Worm (Caenorhabditis elegans) whole organism, L3 larva: ENCODE results near the gene lgc-24.

ENCODE experiments used
- R02D3.7 ChIP-seq: fragments of 150-350 bp; optimal IDR thresholded peaks from 2 replicates; lab custom pipeline; 2014; ENCODE audit warnings: missing biosample characterization, missing genetic modification characterization
- ama-1 ChIP-seq: fragments of 150-350 bp; optimal IDR thresholded peaks from 2 replicates; lab custom pipeline; 2018
- ceh-16 ChIP-seq: sonication (generic microtip); optimal IDR thresholded peaks from 2 replicates; lab custom pipeline; 2017; ENCODE audit warnings: missing biosample characterization, missing genetic modification characterization
- ceh-28 ChIP-seq: fragments of 150-350 bp; optimal IDR thresholded peaks from 2 replicates; lab custom pipeline; 2014; ENCODE audit warnings: missing biosample characterization, missing genetic modification reagents, missing genetic modification characterization
- ceh-82 ChIP-seq: fragments of 150-350 bp; optimal IDR thresholded peaks from 2 replicates; lab custom pipeline; 2014; ENCODE audit warnings: missing biosample characterization, missing genetic modification characterization
- daf-12 ChIP-seq: fragments of 150-350 bp; optimal IDR thresholded peaks from 2 replicates; lab custom pipeline; 2014; ENCODE audit warnings: missing biosample characterization, missing genetic modification reagents, missing genetic modification characterization
- egl-5 ChIP-seq: fragments of 150-350 bp; optimal IDR thresholded peaks from 2 replicates; lab custom pipeline; 2017; ENCODE audit warnings: missing biosample characterization, missing genetic modification reagents, missing genetic modification characterization, inconsistent platforms
- elt-1 ChIP-seq: fragments of 150-350 bp; optimal IDR thresholded peaks from 2 replicates; lab custom pipeline; 2014; ENCODE audit warnings: missing biosample characterization, missing genetic modification characterization
- elt-2 ChIP-seq: sonication (generic microtip); optimal IDR thresholded peaks from 2 replicates; lab custom pipeline; 2016; ENCODE audit warnings: missing genetic modification reagents, mild to moderate bottlenecking, missing genetic modification characterization, missing compliant biosample characterization
- eor-1 ChIP-seq, 2 experiments: fragments of 150-350 bp; optimal IDR thresholded peaks; 2 replicates each; lab custom pipeline; 2014 to 2018; ENCODE audit warnings: missing biosample characterization in 2 of 2, missing genetic modification characterization in 2 of 2
- fos-1 ChIP-seq: fragments of 150-350 bp; optimal IDR thresholded peaks from 2 replicates; lab custom pipeline; 2014; ENCODE audit warnings: missing biosample characterization, missing genetic modification characterization
- hmg-11 ChIP-seq: sonication (generic microtip); optimal IDR thresholded peaks from 2 replicates; lab custom pipeline; 2016; ENCODE audit warnings: missing genetic modification characterization, missing compliant biosample characterization
- jun-1 ChIP-seq: fragments of 150-350 bp; optimal IDR thresholded peaks from 2 replicates; lab custom pipeline; 2014; ENCODE audit warnings: missing biosample characterization, missing genetic modification reagents, missing genetic modification characterization
- lin-39 ChIP-seq: fragments of 150-350 bp; optimal IDR thresholded peaks from 2 replicates; lab custom pipeline; 2018; ENCODE audit warnings: missing biosample characterization, missing genetic modification reagents, missing genetic modification characterization
- lsy-12 ChIP-seq: sonication (generic microtip); optimal IDR thresholded peaks from 2 replicates; lab custom pipeline; 2016; ENCODE audit warnings: mild to moderate bottlenecking, missing genetic modification characterization, missing compliant biosample characterization
- mml-1 ChIP-seq: fragments of 150-350 bp; sonication (generic microtip); optimal IDR thresholded peaks from 3 replicates; lab custom pipeline; 2014; ENCODE audit warnings: missing biosample characterization, missing genetic modification characterization
- nfya-1 ChIP-seq: sonication (generic microtip); optimal IDR thresholded peaks from 2 replicates; lab custom pipeline; 2017; ENCODE audit warnings: missing genetic modification characterization, mild to moderate bottlenecking, missing compliant biosample characterization, antibody characterized with exemption, moderate library complexity; ENCODE audit not compliant: insufficient read depth
- nhr-12 ChIP-seq: fragments of 150-350 bp; optimal IDR thresholded peaks from 2 replicates; lab custom pipeline; 2014; ENCODE audit warnings: missing biosample characterization, missing genetic modification characterization
- nhr-23 ChIP-seq: fragments of 150-350 bp; optimal IDR thresholded peaks from 2 replicates; lab custom pipeline; 2014; ENCODE audit warnings: missing biosample characterization, missing genetic modification reagents, missing genetic modification characterization
- nhr-237 ChIP-seq: fragments of 150-350 bp; optimal IDR thresholded peaks from 2 replicates; lab custom pipeline; 2014; ENCODE audit warnings: missing biosample characterization, missing genetic modification characterization
- nhr-28 ChIP-seq: fragments of 150-350 bp; optimal IDR thresholded peaks from 2 replicates; lab custom pipeline; 2014; ENCODE audit warnings: missing biosample characterization, missing genetic modification characterization
- nhr-43 ChIP-seq: sonication (generic microtip); optimal IDR thresholded peaks from 2 replicates; lab custom pipeline; 2016; ENCODE audit warnings: mild to moderate bottlenecking, missing genetic modification characterization, missing compliant biosample characterization; ENCODE audit not compliant: poor library complexity, severe bottlenecking
- nhr-76 ChIP-seq: fragments of 150-350 bp; sonication (generic microtip); optimal IDR thresholded peaks from 5 replicates; lab custom pipeline; 2014; ENCODE audit warnings: missing biosample characterization, missing genetic modification characterization
- nhr-77 ChIP-seq: fragments of 150-350 bp; optimal IDR thresholded peaks from 2 replicates; lab custom pipeline; 2014; ENCODE audit warnings: missing biosample characterization, missing genetic modification characterization
- pha-4 ChIP-seq: fragments of 150-350 bp; optimal IDR thresholded peaks from 2 replicates; lab custom pipeline; 2014; ENCODE audit warnings: missing biosample characterization, missing genetic modification reagents, missing genetic modification characterization
- pqm-1 ChIP-seq: fragments of 150-350 bp; optimal IDR thresholded peaks from 2 replicates; lab custom pipeline; 2017; ENCODE audit warnings: missing biosample characterization, missing genetic modification characterization, inconsistent platforms
- sea-2 ChIP-seq: fragments of 150-350 bp; sonication (generic microtip); optimal IDR thresholded peaks from 4 replicates; lab custom pipeline; 2014; ENCODE audit warnings: missing biosample characterization, missing genetic modification reagents, missing genetic modification characterization
- skn-1 ChIP-seq: fragments of 150-350 bp; optimal IDR thresholded peaks from 2 replicates; lab custom pipeline; 2014; ENCODE audit warnings: missing biosample characterization, missing genetic modification characterization
- snpc-4 ChIP-seq: fragments of 150-350 bp; optimal IDR thresholded peaks from 2 replicates; lab custom pipeline; 2014; ENCODE audit warnings: missing biosample characterization, missing genetic modification characterization
- tbx-2 ChIP-seq: sonication (generic microtip); optimal IDR thresholded peaks from 2 replicates; lab custom pipeline; 2016; ENCODE audit warnings: mild to moderate bottlenecking, missing genetic modification characterization, missing compliant biosample characterization
- unc-39 ChIP-seq: sonication (generic microtip); optimal IDR thresholded peaks from 4 replicates; lab custom pipeline; 2017; ENCODE audit warnings: missing biosample characterization, missing genetic modification characterization
- unc-62 ChIP-seq: fragments of 150-350 bp; sonication (generic microtip); optimal IDR thresholded peaks from 4 replicates; lab custom pipeline; 2014; ENCODE audit warnings: missing biosample characterization, missing genetic modification reagents, missing genetic modification characterization
- zag-1 ChIP-seq: fragments of 150-350 bp; optimal IDR thresholded peaks from 2 replicates; lab custom pipeline; 2014; ENCODE audit warnings: missing biosample characterization, missing genetic modification characterization

lgc-24 gene

ce11 chrX:12108517-12109216 is 40.3 kb downstream of the lgc-24 start, which contains the start of the genes W03G11.2 and lgc-13:
Gene W03G11.2 (minus strand): TSS chrX:12108617.
Gene lgc-13 (plus strand): TSS chrX:12109166.
- no peak for TF ChIP-seq sea-2
- TF ChIP-seq ceh-16 (tag; lab: Kevin White, UChicago): no peak
- TF ChIP-seq skn-1 (tag; lab: Kevin White, UChicago): no peak

ce11 chrX:12111213-12111612 is 42.9 kb downstream of the lgc-24 start, which contains the start of gene lgc-14:
Gene lgc-14 (plus strand): TSS chrX:12111513.
- TF ChIP-seq R02D3.7 (tag; lab: Kevin White, UChicago) (no peak), lin-39 (no peak), tbx-2 (no peak), nhr-28 (no peak), pha-4 (tag; lab: Kevin White, UChicago) (no peak), jun-1 (tag; lab: Kevin White, UChicago) (no peak), hmg-11 (tag; lab: Kevin White, UChicago) (no peak), unc-62 (GFP tag; lab: Kevin White, UChicago) (no peak), nhr-77 (tag; lab: Kevin White, UChicago) (no peak), pqm-1 (tag; lab: Kevin White, UChicago) (no peak), mml-1 (tag; lab: Kevin White, UChicago) (no peak), sea-2 (no peak), ceh-82 (no peak), skn-1 (tag; lab: Kevin White, UChicago) (no peak), nhr-237 (tag; lab: Kevin White, UChicago) (no peak), elt-2 (tag; lab: Kevin White, UChicago) (no peak), nhr-43 (tag; lab: Kevin White, UChicago) (no peak), ceh-28 (tag; lab: Kevin White, UChicago) (no peak), fos-1 (tag; lab: Kevin White, UChicago) (no peak), elt-1 (tag; lab: Kevin White, UChicago) (no peak)

ce11 chrX:12114024-12114423 is 45.7 kb downstream of the lgc-24 start, which contains the start of gene lgc-15:
Gene lgc-15 (plus strand): TSS chrX:12114324.
- no peak for TF ChIP-seq skn-1 (tag; lab: Kevin White, UChicago)
- TF ChIP-seq nhr-43 (tag; lab: Kevin White, UChicago): no peak
- no peak for TF ChIP-seq pqm-1 (tag; lab: Kevin White, UChicago)
- TF ChIP-seq elt-1 (tag; lab: Kevin White, UChicago): no peak
- TF ChIP-seq ceh-16 (tag; lab: Kevin White, UChicago): no peak
- no peak for TF ChIP-seq unc-62 (GFP tag; lab: Kevin White, UChicago)
- TF ChIP-seq nhr-76 (tag; lab: Kevin White, UChicago): no peak
- TF ChIP-seq nfya-1 (tag; lab: Kevin White, UChicago): no peak

ce11 chrX:12118340-12118739 is 50.0 kb downstream of the lgc-24 start, which contains the start of gene lgc-16:
Gene lgc-16 (plus strand): TSS chrX:12118640.
- no peak for TF ChIP-seq snpc-4
- TF ChIP-seq unc-62 (GFP tag; lab: Kevin White, UChicago): no peak
- TF ChIP-seq hmg-11 (tag; lab: Kevin White, UChicago): no peak
- no peak for TF ChIP-seq nhr-76 (tag; lab: Kevin White, UChicago)
- no peak for TF ChIP-seq zag-1 (tag; lab: Kevin White, UChicago)
- TF ChIP-seq daf-12 (tag; lab: Kevin White, UChicago): no peak
- TF ChIP-seq ama-1: no peak
- TF ChIP-seq pqm-1 (tag; lab: Kevin White, UChicago): no peak
- no peak for TF ChIP-seq nhr-12 (tag; lab: Kevin White, UChicago)
- no peak for TF ChIP-seq nhr-77 (tag; lab: Kevin White, UChicago)
- no peak for TF ChIP-seq eor-1 (tag; optimal IDR thresholded peaks at IDR 0.05; lab: Kevin White, UChicago)
- no peak for TF ChIP-seq lsy-12
- no peak for TF ChIP-seq nhr-43 (tag; lab: Kevin White, UChicago)
- TF ChIP-seq pha-4 (tag; lab: Kevin White, UChicago): no peak
- TF ChIP-seq R02D3.7 (tag; lab: Kevin White, UChicago): no peak
- no peak for TF ChIP-seq nhr-23 (tag; lab: Kevin White, UChicago)
- no peak for TF ChIP-seq skn-1 (tag; lab: Kevin White, UChicago)
- TF ChIP-seq nfya-1 (tag; lab: Kevin White, UChicago): no peak
- no peak for TF ChIP-seq unc-39
- no peak for TF ChIP-seq egl-5 (tag; lab: Kevin White, UChicago)
